Fruit fly (Drosophila melanogaster) whole organism, prepupa: ENCODE results near the gene CG11035.

Source experiments
- CG6163 ChIP-seq: fragments of 200-800 bp; sonication (Bioruptor generic); IDR thresholded peaks from 3 replicates; pipeline ENCODE4 v1.3.6; 2022; ENCODE audit warnings: missing biosample characterization, missing genetic modification characterization
- OdsH ChIP-seq: fragments of 200-800 bp; sonication (Bioruptor generic); optimal IDR thresholded peaks from 3 replicates; lab custom pipeline; 2016; ENCODE audit warnings: missing biosample characterization, missing genetic modification characterization
- fd85E ChIP-seq: fragments of 200-800 bp; sonication (Bioruptor generic); optimal IDR thresholded peaks from 3 replicates; lab custom pipeline; 2016; ENCODE audit warnings: missing biosample characterization, missing genetic modification characterization

- TF ChIP-seq fd85E (GFP tag; lab: Kevin White, UChicago) (no peak), CG6163 (GFP tag; lab: Robert Waterston, UW) (no peak), OdsH (GFP tag; lab: Kevin White, UChicago) (no peak)
Observed at dm6 chr3R:7998778-7999177, 34.0 kb downstream of the CG11035 start.
